Worm (Caenorhabditis elegans): ENCODE measurements around the gene T24E12.6.

DNA sequence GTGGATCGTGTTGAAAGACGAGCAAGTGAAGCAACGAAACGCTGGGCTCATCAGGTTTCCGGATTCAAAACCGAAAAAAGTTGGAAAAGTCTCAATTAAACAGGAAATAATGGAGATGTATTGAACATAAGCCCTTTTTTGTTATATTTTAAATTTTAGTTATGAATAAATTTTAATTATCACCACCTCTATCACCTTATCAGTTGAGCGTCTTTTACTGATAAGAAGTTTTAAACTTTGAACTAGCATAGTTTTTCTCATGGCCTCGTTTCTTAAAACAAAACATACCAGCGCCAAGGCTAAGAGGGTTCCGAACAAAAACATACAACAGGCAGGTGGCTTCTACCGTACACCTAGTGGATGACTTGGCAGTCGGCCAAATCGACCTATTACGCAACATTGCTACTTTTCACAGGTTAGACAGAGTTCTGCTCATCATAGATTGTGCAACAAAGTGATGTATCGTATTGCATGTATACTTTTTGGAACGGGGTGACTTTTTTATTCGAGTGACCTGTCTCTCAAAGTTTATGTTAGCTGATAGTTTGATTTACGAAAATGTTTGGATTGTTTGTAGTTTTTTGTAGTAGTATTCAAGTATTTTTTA, 27.0 kb upstream of the T24E12.6 start:
- no peak for TF ChIP-seq ref-1 (GFP tag; conservative IDR thresholded peaks at IDR 0.05)
- TF ChIP-seq ztf-23 (GFP tag; IDR thresholded peaks at IDR 0.05), result no peak
- TF ChIP-seq med-1 (GFP tag; optimal IDR thresholded peaks at IDR 0.05; ENCODE audit: insufficient read depth), result no peak
- no peak for TF ChIP-seq flt-1 (GFP tag; IDR thresholded peaks at IDR 0.05)
- TF ChIP-seq T22C8.4 (GFP tag; IDR thresholded peaks at IDR 0.05), result no peak
- TF ChIP-seq ztf-29 (GFP tag; IDR thresholded peaks at IDR 0.05), result no peak

Data from whole organism, midembryonic.